Fruit fly (Drosophila melanogaster) whole organism, embryonic: Measurements from ENCODE around the gene CG3342.

ENCODE experiments used
- ATbp ChIP-seq: fragments of 200-800 bp; sonication (Bioruptor generic); optimal IDR thresholded peaks from 2 replicates; lab custom pipeline; 2017; ENCODE audit warnings: missing biosample characterization, mild to moderate bottlenecking, missing genetic modification characterization, missing genetic modification reagents
- Adf1 ChIP-seq: fragments of 200-800 bp; sonication (Bioruptor generic); IDR thresholded peaks from 2 replicates; pipeline ENCODE4 v1.3.6; 2022; ENCODE audit warnings: missing biosample characterization, missing genetic modification characterization
- CG10274 ChIP-seq: fragments of 200-800 bp; sonication (Bioruptor generic); optimal IDR thresholded peaks from 3 replicates; lab custom pipeline; 2017; ENCODE audit warnings: missing biosample characterization, mild to moderate bottlenecking, missing genetic modification characterization
- CG10462 ChIP-seq: fragments of 200-800 bp; sonication (Bioruptor generic); optimal IDR thresholded peaks from 2 replicates; lab custom pipeline; 2016; ENCODE audit warnings: missing biosample characterization, missing genetic modification characterization
- CG10654 ChIP-seq: fragments of 200-800 bp; sonication (Bioruptor generic); optimal IDR thresholded peaks from 2 replicates; lab custom pipeline; 2016; ENCODE audit warnings: missing biosample characterization, missing genetic modification characterization
- CG11085 ChIP-seq: fragments of 200-800 bp; sonication (Bioruptor generic); IDR thresholded peaks from 2 replicates; pipeline ENCODE4 v1.3.6; 2022; ENCODE audit warnings: missing biosample characterization, missing genetic modification characterization
- CG11398 ChIP-seq: fragments of 200-800 bp; sonication (Bioruptor generic); optimal IDR thresholded peaks from 2 replicates; lab custom pipeline; 2016; ENCODE audit warnings: missing biosample characterization, missing genetic modification characterization
- CG12299 ChIP-seq: fragments of 200-800 bp; sonication (Bioruptor generic); optimal IDR thresholded peaks from 2 replicates; lab custom pipeline; 2018; ENCODE audit warnings: missing biosample characterization, mild to moderate bottlenecking, missing genetic modification characterization
- CG1233 ChIP-seq: fragments of 200-800 bp; sonication (Bioruptor generic); optimal IDR thresholded peaks from 4 replicates; lab custom pipeline; 2018; ENCODE audit warnings: missing biosample characterization, mild to moderate bottlenecking, missing genetic modification characterization
- CG15601 ChIP-seq: fragments of 200-800 bp; sonication (Bioruptor generic); optimal IDR thresholded peaks from 3 replicates; lab custom pipeline; 2019; ENCODE audit warnings: missing biosample characterization, mild to moderate bottlenecking, missing genetic modification characterization, moderate library complexity
- CG17912 ChIP-seq: fragments of 200-800 bp; sonication (Bioruptor generic); optimal IDR thresholded peaks from 2 replicates; lab custom pipeline; 2018; ENCODE audit warnings: missing biosample characterization, mild to moderate bottlenecking, missing genetic modification characterization
- CG2116 ChIP-seq: fragments of 200-800 bp; sonication (Bioruptor generic); optimal IDR thresholded peaks from 3 replicates; lab custom pipeline; 2018; ENCODE audit warnings: missing biosample characterization, mild to moderate bottlenecking, missing genetic modification characterization
- CG2678 ChIP-seq: fragments of 200-800 bp; sonication (Bioruptor generic); optimal IDR thresholded peaks from 3 replicates; lab custom pipeline; 2019; ENCODE audit warnings: missing biosample characterization, mild to moderate bottlenecking, missing genetic modification characterization, moderate library complexity
- CG31224 ChIP-seq: fragments of 200-800 bp; sonication (Bioruptor generic); IDR thresholded peaks from 2 replicates; pipeline ENCODE4 v1.3.6; 2022; ENCODE audit warnings: missing biosample characterization, missing genetic modification characterization
- CG4282 ChIP-seq: fragments of 200-800 bp; sonication (Bioruptor generic); optimal IDR thresholded peaks from 2 replicates; lab custom pipeline; 2016; ENCODE audit warnings: missing biosample characterization, missing genetic modification characterization
- CG4328 ChIP-seq: fragments of 200-800 bp; sonication (Bioruptor generic); optimal IDR thresholded peaks from 3 replicates; lab custom pipeline; 2017; ENCODE audit warnings: missing biosample characterization, missing genetic modification reagents, missing genetic modification characterization
- CG4404 ChIP-seq: fragments of 200-800 bp; sonication (Bioruptor generic); IDR thresholded peaks from 2 replicates; pipeline ENCODE4 v1.3.6; 2022; ENCODE audit warnings: missing biosample characterization, missing genetic modification characterization
- CG4424 ChIP-seq: fragments of 200-800 bp; sonication (Bioruptor generic); optimal IDR thresholded peaks from 3 replicates; lab custom pipeline; 2016; ENCODE audit warnings: missing biosample characterization, missing genetic modification characterization
- CG6689 ChIP-seq: fragments of 200-800 bp; sonication (Bioruptor generic); IDR thresholded peaks from 2 replicates; pipeline ENCODE4 v1.3.6; 2022; ENCODE audit warnings: missing biosample characterization, missing genetic modification characterization
- CG7271 ChIP-seq: fragments of 200-800 bp; sonication (Bioruptor generic); optimal IDR thresholded peaks from 2 replicates; lab custom pipeline; 2018; ENCODE audit warnings: missing biosample characterization, mild to moderate bottlenecking, missing genetic modification characterization, moderate library complexity
- CG7372 ChIP-seq: fragments of 200-800 bp; sonication (Bioruptor generic); IDR thresholded peaks from 2 replicates; pipeline ENCODE4 v1.3.6; 2022; ENCODE audit warnings: missing biosample characterization, missing genetic modification characterization
- CG7556 ChIP-seq: fragments of 200-800 bp; sonication (Bioruptor generic); optimal IDR thresholded peaks from 2 replicates; lab custom pipeline; 2017; ENCODE audit warnings: missing biosample characterization, mild to moderate bottlenecking, missing genetic modification characterization
- CG7963 ChIP-seq: fragments of 200-800 bp; sonication (Bioruptor generic); IDR thresholded peaks from 3 replicates; pipeline ENCODE4 v1.3.6; 2022; ENCODE audit warnings: missing biosample characterization, missing genetic modification characterization; ENCODE audit not compliant: partially characterized antibody
- CTCF ChIP-seq: fragments of 200-800 bp; sonication (Bioruptor generic); optimal IDR thresholded peaks from 2 replicates; lab custom pipeline; 2017; ENCODE audit warnings: missing biosample characterization, mild to moderate bottlenecking, missing genetic modification characterization, moderate library complexity
- Dek ChIP-seq: fragments of 200-800 bp; sonication (Bioruptor generic); optimal IDR thresholded peaks from 3 replicates; lab custom pipeline; 2019; ENCODE audit warnings: missing biosample characterization, mild to moderate bottlenecking, missing genetic modification characterization, moderate library complexity
- Dref ChIP-seq: fragments of 200-800 bp; sonication (Bioruptor generic); IDR thresholded peaks from 2 replicates; pipeline ENCODE4 v1.3.6; 2022; ENCODE audit warnings: missing biosample characterization, missing genetic modification characterization
- HLH4C ChIP-seq: fragments of 200-800 bp; sonication (Bioruptor generic); IDR thresholded peaks from 3 replicates; pipeline ENCODE4 v1.3.6; 2022; ENCODE audit warnings: missing biosample characterization, missing genetic modification characterization; ENCODE audit not compliant: partially characterized antibody
- Hr39 ChIP-seq: fragments of >200 bp; optimal IDR thresholded peaks from 2 replicates; lab custom pipeline; 2017
- Mad ChIP-seq: fragments of 200-800 bp; sonication (Bioruptor generic); optimal IDR thresholded peaks from 2 replicates; lab custom pipeline; 2016; ENCODE audit warnings: missing biosample characterization, missing genetic modification characterization
- Max ChIP-seq: fragments of 200-800 bp; sonication (Bioruptor generic); optimal IDR thresholded peaks from 2 replicates; lab custom pipeline; 2016; ENCODE audit warnings: missing biosample characterization, mild to moderate bottlenecking, missing genetic modification characterization
- Myb ChIP-seq: fragments of 200-800 bp; sonication (Bioruptor generic); optimal IDR thresholded peaks from 2 replicates; lab custom pipeline; 2016; ENCODE audit warnings: missing biosample characterization, missing genetic modification characterization
- Neu2 ChIP-seq: fragments of 200-800 bp; sonication (Bioruptor generic); optimal IDR thresholded peaks from 3 replicates; lab custom pipeline; 2016; ENCODE audit warnings: missing biosample characterization, missing genetic modification characterization, borderline replicate concordance
- Sox100B ChIP-seq: fragments of 200-800 bp; sonication (Bioruptor generic); optimal IDR thresholded peaks from 3 replicates; lab custom pipeline; 2018; ENCODE audit warnings: missing biosample characterization, mild to moderate bottlenecking, missing genetic modification characterization
- Spps ChIP-seq: fragments of 200-800 bp; sonication (Bioruptor generic); optimal IDR thresholded peaks from 2 replicates; lab custom pipeline; 2018; ENCODE audit warnings: missing biosample characterization, mild to moderate bottlenecking, missing genetic modification characterization
- ato ChIP-seq: fragments of 200-800 bp; sonication (Bioruptor generic); IDR thresholded peaks from 2 replicates; pipeline ENCODE4 v1.3.6; 2022; ENCODE audit warnings: missing biosample characterization, missing genetic modification characterization; ENCODE audit not compliant: partially characterized antibody
- en ChIP-seq: fragments of 200-800 bp; sonication (Bioruptor generic); optimal IDR thresholded peaks from 2 replicates; lab custom pipeline; 2016; ENCODE audit warnings: missing biosample characterization, missing genetic modification characterization
- ham ChIP-seq: fragments of 200-800 bp; sonication (Bioruptor generic); IDR thresholded peaks from 2 replicates; pipeline ENCODE4 v1.3.6; 2022; ENCODE audit warnings: missing biosample characterization, missing genetic modification characterization
- hbn ChIP-seq: fragments of 200-800 bp; sonication (Bioruptor generic); IDR thresholded peaks from 2 replicates; pipeline ENCODE4 v1.3.6; 2022; ENCODE audit warnings: missing biosample characterization, missing genetic modification characterization; ENCODE audit not compliant: partially characterized antibody
- her ChIP-seq: fragments of 200-800 bp; sonication (Bioruptor generic); optimal IDR thresholded peaks from 2 replicates; lab custom pipeline; 2016; ENCODE audit warnings: missing biosample characterization, missing genetic modification characterization
- kni ChIP-seq: fragments of 200-800 bp; sonication (Bioruptor generic); optimal IDR thresholded peaks from 3 replicates; lab custom pipeline; 2017; ENCODE audit warnings: mild to moderate bottlenecking, missing biosample characterization, missing genetic modification reagents, missing genetic modification characterization
- nau ChIP-seq: fragments of 200-800 bp; sonication (Bioruptor generic); optimal IDR thresholded peaks from 3 replicates; lab custom pipeline; 2017; ENCODE audit warnings: missing biosample characterization, mild to moderate bottlenecking, missing genetic modification characterization, missing genetic modification reagents
- nmo ChIP-seq: fragments of 200-800 bp; sonication (Bioruptor generic); optimal IDR thresholded peaks from 2 replicates; lab custom pipeline; 2018; ENCODE audit warnings: missing biosample characterization, mild to moderate bottlenecking, missing genetic modification characterization, moderate library complexity
- phol ChIP-seq: fragments of 200-800 bp; sonication (Bioruptor generic); optimal IDR thresholded peaks from 3 replicates; lab custom pipeline; 2018; ENCODE audit warnings: missing biosample characterization, mild to moderate bottlenecking, missing genetic modification characterization, moderate library complexity
- pros ChIP-seq: fragments of 200-800 bp; sonication (Bioruptor generic); optimal IDR thresholded peaks from 3 replicates; lab custom pipeline; 2019; ENCODE audit warnings: missing biosample characterization, mild to moderate bottlenecking, missing genetic modification characterization, moderate library complexity
- row ChIP-seq: fragments of 200-800 bp; sonication (Bioruptor generic); IDR thresholded peaks from 3 replicates; pipeline ENCODE4 v1.3.6; 2022; ENCODE audit warnings: missing biosample characterization, missing genetic modification characterization
- schlank ChIP-seq: fragments of 200-800 bp; sonication (Bioruptor generic); optimal IDR thresholded peaks from 2 replicates; lab custom pipeline; 2018; ENCODE audit warnings: missing biosample characterization, mild to moderate bottlenecking, missing genetic modification characterization
- sna ChIP-seq: fragments of 200-800 bp; sonication (Bioruptor generic); IDR thresholded peaks from 2 replicates; pipeline ENCODE4 v1.3.6; 2022; ENCODE audit warnings: missing biosample characterization, missing genetic modification characterization; ENCODE audit not compliant: partially characterized antibody
- trh ChIP-seq: fragments of 200-800 bp; sonication (Bioruptor generic); optimal IDR thresholded peaks from 2 replicates; lab custom pipeline; 2016; ENCODE audit warnings: missing biosample characterization, missing genetic modification characterization
- wek ChIP-seq: fragments of 200-800 bp; sonication (Bioruptor generic); optimal IDR thresholded peaks from 3 replicates; lab custom pipeline; 2018; ENCODE audit warnings: missing biosample characterization, mild to moderate bottlenecking, missing genetic modification characterization, moderate library complexity
- zen ChIP-seq: fragments of 200-800 bp; sonication (Bioruptor generic); optimal IDR thresholded peaks from 3 replicates; lab custom pipeline; 2018; ENCODE audit warnings: missing biosample characterization, mild to moderate bottlenecking, missing genetic modification characterization, moderate library complexity

CG3342 gene

dm6 chrX:6571234-6571915 is 43.7 kb upstream of the CG3342 start (continued):
- TF ChIP-seq kni (GFP tag; lab: Kevin White, UChicago) (peak; percentile 70), nmo (peak; percentile 95), Myb (GFP tag; lab: Kevin White, UChicago) (no peak), CG15601 (tag; lab: Kevin White, UChicago) (peak; percentile 93), her (GFP tag; lab: Kevin White, UChicago) (no peak), pros (GFP tag; lab: Kevin White, UChicago) (peak; percentile 28), ATbp (GFP tag; lab: Kevin White, UChicago) (peak; percentile 91), CG7556 (peak; percentile 92), schlank (tag; lab: Kevin White, UChicago) (no peak), CG4282 (GFP tag; lab: Kevin White, UChicago) (no peak), trh (GFP tag; lab: Kevin White, UChicago) (peak; percentile 53), hbn (no peak), Dek (peak; percentile 79), wek (peak; percentile 56), CG4404 (GFP tag; lab: Robert Waterston, UW) (peak; percentile 75), CG10274 (GFP tag; lab: Kevin White, UChicago) (peak; percentile 62), CG1233 (GFP tag; lab: Kevin White, UChicago) (peak; percentile 87), CG12299 (tag; lab: Kevin White, UChicago) (peak; percentile 84), CG7372 (GFP tag; lab: Robert Waterston, UW) (peak; percentile 81), row (GFP tag; lab: Robert Waterston, UW) (peak; percentile 91), phol (tag; lab: Kevin White, UChicago) (peak; percentile 94), nau (GFP tag; lab: Kevin White, UChicago) (peak; percentile 86), CTCF (GFP tag; lab: Kevin White, UChicago) (peak; percentile 40), CG2116 (peak; percentile 52), sna (GFP tag; lab: Robert Waterston, UW) (no peak), Neu2 (GFP tag; lab: Kevin White, UChicago) (no peak), CG7271 (tag; lab: Kevin White, UChicago) (peak; percentile 58), Sox100B (GFP tag; lab: Kevin White, UChicago) (peak; percentile 95), CG10462 (GFP tag; lab: Kevin White, UChicago) (peak; percentile 50), ham (no peak), Adf1 (peak; percentile 64), en (GFP tag; lab: Kevin White, UChicago) (peak; percentile 42), Max (peak; percentile 52), CG2678 (tag; lab: Kevin White, UChicago) (peak; percentile 94), CG10654 (GFP tag; lab: Kevin White, UChicago) (peak; percentile 62), HLH4C (GFP tag; lab: Robert Waterston, UW) (no peak), Hr39 (no peak), CG11398 (GFP tag; lab: Kevin White, UChicago) (peak; percentile 34), Dref (GFP tag; lab: Robert Waterston, UW) (no peak), CG11085 (GFP tag; lab: Robert Waterston, UW) (0 out of 2 replicates have a peak, but pooled peaks have one; percentile 37), Mad (GFP tag; lab: Kevin White, UChicago) (peak; percentile 6), ato (no peak), CG6689 (GFP tag; lab: Robert Waterston, UW) (peak; percentile 90), Spps (tag; lab: Kevin White, UChicago) (peak; percentile 91), zen (tag; lab: Kevin White, UChicago) (peak; percentile 83), CG7963 (GFP tag; lab: Robert Waterston, UW) (no peak), CG17912 (peak; percentile 51), CG4328 (GFP tag; lab: Kevin White, UChicago) (peak; percentile 80), CG31224 (GFP tag; lab: Robert Waterston, UW) (peak; percentile 65), CG4424 (GFP tag; lab: Kevin White, UChicago) (peak; percentile 86)
